Fruit fly (Drosophila melanogaster) whole organism, embryonic: Measurements from ENCODE around the gene CG14961.

ENCODE experiments used
- Adf1 ChIP-seq: fragments of 200-800 bp; sonication (Bioruptor generic); IDR thresholded peaks from 2 replicates; pipeline ENCODE4 v1.3.6; 2022; ENCODE audit warnings: missing biosample characterization, missing genetic modification characterization
- Antp ChIP-seq: fragments of 200-800 bp; sonication (Bioruptor generic); optimal IDR thresholded peaks from 3 replicates; lab custom pipeline; 2016; ENCODE audit warnings: missing biosample characterization, missing genetic modification characterization
- Atf6 ChIP-seq: fragments of 200-800 bp; sonication (Bioruptor generic); IDR thresholded peaks from 2 replicates; pipeline ENCODE4 v1.3.6; 2022; ENCODE audit warnings: missing biosample characterization, missing genetic modification characterization
- CG1024 ChIP-seq: fragments of 200-800 bp; sonication (Bioruptor generic); IDR thresholded peaks from 2 replicates; pipeline ENCODE4 v1.3.6; 2022; ENCODE audit warnings: missing biosample characterization, missing genetic modification characterization
- CG10543 ChIP-seq: fragments of 200-800 bp; sonication (Bioruptor generic); optimal IDR thresholded peaks from 3 replicates; lab custom pipeline; 2017; ENCODE audit warnings: missing biosample characterization, mild to moderate bottlenecking, missing genetic modification characterization, moderate library complexity
- CG10565 ChIP-seq: fragments of 200-800 bp; sonication (Bioruptor generic); optimal IDR thresholded peaks from 3 replicates; lab custom pipeline; 2016; ENCODE audit warnings: missing biosample characterization, mild to moderate bottlenecking, missing genetic modification characterization
- CG11247 ChIP-seq: fragments of 200-800 bp; sonication (Bioruptor generic); IDR thresholded peaks from 2 replicates; pipeline ENCODE4 v1.3.6; 2022; ENCODE audit warnings: missing biosample characterization, missing genetic modification characterization
- CG13123 ChIP-seq: fragments of 200-800 bp; sonication (Bioruptor generic); optimal IDR thresholded peaks from 2 replicates; lab custom pipeline; 2016; ENCODE audit warnings: missing biosample characterization, missing genetic modification characterization
- CG14441 ChIP-seq: fragments of 200-800 bp; sonication (Bioruptor generic); IDR thresholded peaks from 2 replicates; pipeline ENCODE4 v1.3.6; 2022; ENCODE audit warnings: missing biosample characterization, missing genetic modification characterization
- CG15269 ChIP-seq: fragments of 200-800 bp; sonication (Bioruptor generic); optimal IDR thresholded peaks from 2 replicates; lab custom pipeline; 2018; ENCODE audit warnings: missing biosample characterization, mild to moderate bottlenecking, missing genetic modification characterization, moderate library complexity
- CG17359 ChIP-seq: fragments of 200-800 bp; sonication (Bioruptor generic); optimal IDR thresholded peaks from 3 replicates; lab custom pipeline; 2018; ENCODE audit warnings: missing biosample characterization, mild to moderate bottlenecking, missing genetic modification characterization, moderate library complexity
- CG17829 ChIP-seq: fragments of 200-800 bp; optimal IDR thresholded peaks from 2 replicates; lab custom pipeline; 2019; ENCODE audit warnings: missing biosample characterization, mild to moderate bottlenecking, missing genetic modification characterization, moderate library complexity
- CG2889 ChIP-seq: fragments of 200-800 bp; sonication (Bioruptor generic); IDR thresholded peaks from 3 replicates; pipeline ENCODE4 v1.3.6; 2022; ENCODE audit warnings: missing biosample characterization, missing genetic modification characterization
- CG32532 ChIP-seq: fragments of 200-800 bp; sonication (Bioruptor generic); IDR thresholded peaks from 2 replicates; pipeline ENCODE4 v1.3.6; 2022; ENCODE audit warnings: missing biosample characterization, missing genetic modification characterization
- CG32767 ChIP-seq: fragments of 200-800 bp; sonication (Bioruptor generic); IDR thresholded peaks from 2 replicates; pipeline ENCODE4 v1.3.6; 2022; ENCODE audit warnings: missing biosample characterization, missing genetic modification characterization
- CG4282 ChIP-seq: fragments of 200-800 bp; sonication (Bioruptor generic); optimal IDR thresholded peaks from 2 replicates; lab custom pipeline; 2016; ENCODE audit warnings: missing biosample characterization, missing genetic modification characterization
- CG5245 ChIP-seq: fragments of 200-800 bp; sonication (Bioruptor generic); optimal IDR thresholded peaks from 3 replicates; lab custom pipeline; 2016; ENCODE audit warnings: missing biosample characterization, missing genetic modification characterization
- CG6854 ChIP-seq: fragments of 200-800 bp; sonication (Bioruptor generic); optimal IDR thresholded peaks from 3 replicates; lab custom pipeline; 2017; ENCODE audit warnings: missing biosample characterization, mild to moderate bottlenecking, missing genetic modification characterization
- CG7963 ChIP-seq: fragments of 200-800 bp; sonication (Bioruptor generic); IDR thresholded peaks from 3 replicates; pipeline ENCODE4 v1.3.6; 2022; ENCODE audit warnings: missing biosample characterization, missing genetic modification characterization; ENCODE audit not compliant: partially characterized antibody
- CG8388 ChIP-seq: fragments of 200-800 bp; sonication (Bioruptor generic); optimal IDR thresholded peaks from 2 replicates; lab custom pipeline; 2019; ENCODE audit warnings: missing biosample characterization, mild to moderate bottlenecking, missing genetic modification characterization, moderate library complexity
- CG9876 ChIP-seq: fragments of 200-800 bp; sonication (Bioruptor generic); optimal IDR thresholded peaks from 2 replicates; lab custom pipeline; 2016; ENCODE audit warnings: missing biosample characterization, missing genetic modification characterization
- CG9932 ChIP-seq: fragments of 200-800 bp; sonication (Bioruptor generic); IDR thresholded peaks from 2 replicates; pipeline ENCODE4 v1.3.6; 2022; ENCODE audit warnings: missing biosample characterization, missing genetic modification characterization
- CoRest ChIP-seq: fragments of 200-800 bp; sonication (Bioruptor generic); optimal IDR thresholded peaks from 3 replicates; lab custom pipeline; 2018; ENCODE audit warnings: missing biosample characterization, mild to moderate bottlenecking, missing genetic modification characterization, moderate library complexity
- E2f2 ChIP-seq: fragments of 200-800 bp; sonication (Bioruptor generic); IDR thresholded peaks from 2 replicates; pipeline ENCODE4 v1.3.6; 2022; ENCODE audit warnings: missing biosample characterization, missing genetic modification characterization
- H2.0 ChIP-seq: fragments of 200-800 bp; sonication (Bioruptor generic); IDR thresholded peaks from 2 replicates; pipeline ENCODE4 v1.3.6; 2022; ENCODE audit warnings: missing biosample characterization, missing genetic modification characterization
- HmgZ ChIP-seq: fragments of 200-800 bp; sonication (Bioruptor generic); optimal IDR thresholded peaks from 2 replicates; lab custom pipeline; 2018; ENCODE audit warnings: missing biosample characterization, mild to moderate bottlenecking, missing genetic modification characterization
- Hmr ChIP-seq: fragments of 200-800 bp; sonication (Bioruptor generic); optimal IDR thresholded peaks from 3 replicates; lab custom pipeline; 2017; ENCODE audit warnings: mild to moderate bottlenecking, missing biosample characterization, missing genetic modification reagents, missing genetic modification characterization
- Hsf ChIP-seq: fragments of 200-800 bp; sonication (Bioruptor generic); optimal IDR thresholded peaks from 3 replicates; lab custom pipeline; 2016; ENCODE audit warnings: missing biosample characterization, missing genetic modification characterization
- Pdp1 ChIP-seq, 2 experiments: fragments of 200-800 bp; sonication (Bioruptor generic); optimal IDR thresholded peaks; 3 replicates each; lab custom pipeline; 2016; ENCODE audit warnings: missing biosample characterization in 2 of 2, missing genetic modification characterization in 2 of 2, mild to moderate bottlenecking in 1 of 2, moderate library complexity in 1 of 2
- Rfx ChIP-seq: fragments of 200-800 bp; sonication (Bioruptor generic); IDR thresholded peaks from 2 replicates; pipeline ENCODE4 v1.3.6; 2022; ENCODE audit warnings: missing biosample characterization, missing genetic modification characterization
- Xbp1 ChIP-seq: fragments of 200-800 bp; sonication (Bioruptor generic); optimal IDR thresholded peaks from 3 replicates; lab custom pipeline; 2016; ENCODE audit warnings: missing biosample characterization, mild to moderate bottlenecking, missing genetic modification characterization
- az2 ChIP-seq: fragments of 200-800 bp; sonication (Bioruptor generic); optimal IDR thresholded peaks from 3 replicates; lab custom pipeline; 2016; ENCODE audit warnings: missing biosample characterization, missing genetic modification characterization
- bbx ChIP-seq: fragments of 200-800 bp; sonication (Bioruptor generic); IDR thresholded peaks from 2 replicates; pipeline ENCODE4 v1.3.6; 2022; ENCODE audit warnings: missing biosample characterization, missing genetic modification characterization; ENCODE audit not compliant: partially characterized antibody
- exex ChIP-seq: fragments of 200-800 bp; sonication (Bioruptor generic); optimal IDR thresholded peaks from 4 replicates; lab custom pipeline; 2018; ENCODE audit warnings: missing biosample characterization, mild to moderate bottlenecking, missing genetic modification characterization, moderate library complexity
- ftz-f1 ChIP-seq: fragments of 200-800 bp; sonication (Bioruptor generic); optimal IDR thresholded peaks from 2 replicates; lab custom pipeline; 2016; ENCODE audit warnings: missing biosample characterization, missing genetic modification characterization
- hkb ChIP-seq, 2 experiments: fragments of 200-800 bp in 1 of 2; fragments of >200 bp in 1 of 2; sonication (Bioruptor generic) in 1 of 2; IDR thresholded peaks in 1 of 2; optimal IDR thresholded peaks in 1 of 2; 2 replicates each; pipeline versions ENCODE4 v1.3.6 to Lab custom; 2017 to 2022; ENCODE audit warnings: missing biosample characterization in 1 of 2, missing genetic modification characterization in 1 of 2
- klu ChIP-seq: fragments of 200-800 bp; sonication (Bioruptor generic); IDR thresholded peaks from 2 replicates; pipeline ENCODE4 v1.3.6; 2022; ENCODE audit warnings: missing biosample characterization, missing genetic modification characterization
- knrl ChIP-seq: fragments of 200-800 bp; sonication (Bioruptor generic); IDR thresholded peaks from 3 replicates; pipeline ENCODE4 v1.3.6; 2022; ENCODE audit warnings: missing biosample characterization, missing genetic modification characterization; ENCODE audit not compliant: partially characterized antibody
- p53 ChIP-seq: fragments of 200-800 bp; sonication (Bioruptor generic); optimal IDR thresholded peaks from 2 replicates; lab custom pipeline; 2016; ENCODE audit warnings: missing biosample characterization, missing genetic modification characterization
- peb ChIP-seq: fragments of 200-800 bp; sonication (Bioruptor generic); IDR thresholded peaks from 2 replicates; pipeline ENCODE4 v1.3.6; 2022; ENCODE audit warnings: missing biosample characterization, missing genetic modification characterization
- pho ChIP-seq: fragments of 200-800 bp; sonication (Bioruptor generic); optimal IDR thresholded peaks from 2 replicates; lab custom pipeline; 2016; ENCODE audit warnings: missing biosample characterization, missing genetic modification characterization
- pnt ChIP-seq: fragments of 200-800 bp; sonication (Bioruptor generic); optimal IDR thresholded peaks from 3 replicates; lab custom pipeline; 2016; ENCODE audit warnings: missing biosample characterization, missing genetic modification characterization
- sd ChIP-seq: fragments of 200-800 bp; sonication (Bioruptor generic); optimal IDR thresholded peaks from 3 replicates; lab custom pipeline; 2018; ENCODE audit warnings: missing biosample characterization, mild to moderate bottlenecking, missing genetic modification characterization, moderate library complexity
- sima ChIP-seq: fragments of 200-800 bp; sonication (Bioruptor generic); optimal IDR thresholded peaks from 2 replicates; lab custom pipeline; 2016; ENCODE audit warnings: missing biosample characterization, missing genetic modification characterization
- sisA ChIP-seq: fragments of 200-800 bp; sonication (Bioruptor generic); IDR thresholded peaks from 2 replicates; pipeline ENCODE4 v1.3.6; 2022; ENCODE audit warnings: missing biosample characterization, missing genetic modification characterization
- slbo ChIP-seq: fragments of 200-800 bp; sonication (Bioruptor generic); IDR thresholded peaks from 2 replicates; pipeline ENCODE4 v1.3.6; 2022; ENCODE audit warnings: missing biosample characterization, missing genetic modification characterization
- so ChIP-seq: fragments of 200-800 bp; sonication (Bioruptor generic); IDR thresholded peaks from 3 replicates; pipeline ENCODE4 v1.3.6; 2022; ENCODE audit warnings: missing biosample characterization, missing genetic modification characterization
- tio ChIP-seq: fragments of 200-800 bp; sonication (Bioruptor generic); optimal IDR thresholded peaks from 2 replicates; lab custom pipeline; 2017; ENCODE audit warnings: missing biosample characterization, missing genetic modification characterization, inconsistent platforms
- unpg ChIP-seq: fragments of 200-800 bp; sonication (Bioruptor generic); optimal IDR thresholded peaks from 3 replicates; lab custom pipeline; 2018; ENCODE audit warnings: missing biosample characterization, mild to moderate bottlenecking, missing genetic modification characterization, moderate library complexity

CG14961 gene

dm6 chr3L:3319992-3320732, 9.7 kb upstream of the CG14961 start (continued):
- TF ChIP-seq pho = peak; percentile 2
- peak; percentile 92 for TF ChIP-seq sd (tag; lab: Kevin White, UChicago)
- no peak for TF ChIP-seq hkb (optimal IDR thresholded peaks at IDR 0.05; lab: Kevin White, UChicago)
- TF ChIP-seq hkb (GFP tag; IDR thresholded peaks at IDR 0.05; lab: Robert Waterston, UW) = 0 out of 2 replicates have a peak, but pooled peaks have one; percentile 49
- 0 out of 2 replicates have a peak, but pooled peaks have one; percentile 18 for TF ChIP-seq sisA (GFP tag; lab: Robert Waterston, UW)
- peak; percentile 69 for TF ChIP-seq CG8388 (GFP tag; lab: Kevin White, UChicago)
- TF ChIP-seq Hmr = peak; percentile 48
- TF ChIP-seq CG14441 (GFP tag; lab: Robert Waterston, UW) = peak; percentile 43; the same call in 1 of the 2 replicates
- no peak for TF ChIP-seq CG2889 (GFP tag; lab: Robert Waterston, UW)
- TF ChIP-seq CG13123 (GFP tag; lab: Kevin White, UChicago) = no peak
- TF ChIP-seq CoRest (tag; lab: Kevin White, UChicago) = peak; percentile 14
- no peak for TF ChIP-seq so (GFP tag; lab: Robert Waterston, UW)
- 0 out of 2 replicates have a peak, but pooled peaks have one; percentile 10 for TF ChIP-seq Adf1 (GFP tag; lab: Robert Waterston, UW)
- TF ChIP-seq pnt (GFP tag; lab: Kevin White, UChicago) = peak; percentile 1
- TF ChIP-seq Antp (GFP tag; lab: Kevin White, UChicago) = peak; percentile 34
- TF ChIP-seq tio = no peak
- TF ChIP-seq CG1024 = no peak
- TF ChIP-seq Rfx (GFP tag; lab: Robert Waterston, UW) = peak; percentile 77
- peak; percentile 78 for TF ChIP-seq ftz-f1 (GFP tag; lab: Kevin White, UChicago)
- no peak for TF ChIP-seq H2.0 (GFP tag; lab: Robert Waterston, UW)
- TF ChIP-seq unpg (GFP tag; lab: Kevin White, UChicago) = peak; percentile 23
- TF ChIP-seq CG32532 = peak; percentile 66
- TF ChIP-seq CG4282 (GFP tag; lab: Kevin White, UChicago) = peak; percentile 43
- TF ChIP-seq E2f2 (GFP tag; lab: Robert Waterston, UW) = peak; percentile 7; the same call in 1 of the 2 replicates
- no peak for TF ChIP-seq peb (GFP tag; lab: Robert Waterston, UW)
- no peak for TF ChIP-seq exex (tag; lab: Kevin White, UChicago)
- TF ChIP-seq knrl = no peak
- peak; percentile 35 for TF ChIP-seq CG10543 (GFP tag; lab: Kevin White, UChicago)
- no peak for TF ChIP-seq sima (GFP tag; lab: Kevin White, UChicago)
- TF ChIP-seq klu (GFP tag; lab: Robert Waterston, UW) = no peak
- TF ChIP-seq Atf6 = peak; percentile 43; the same call in 1 of the 2 replicates
- TF ChIP-seq p53 (GFP tag; lab: Kevin White, UChicago) = no peak
- TF ChIP-seq HmgZ (tag; lab: Kevin White, UChicago) = no peak
- peak; percentile 5; the same call in 1 of the 2 replicates for TF ChIP-seq CG11247
- no peak for TF ChIP-seq CG10565 (GFP tag; lab: Kevin White, UChicago)
- TF ChIP-seq az2 = peak; percentile 10
- TF ChIP-seq CG17829 (tag; lab: Kevin White, UChicago) = no peak
- peak; percentile 43 for TF ChIP-seq Xbp1 (GFP tag; lab: Kevin White, UChicago)
- TF ChIP-seq CG9932 (GFP tag; lab: Robert Waterston, UW) = 0 out of 2 replicates have a peak, but pooled peaks have one; percentile 32
- TF ChIP-seq CG32767 (GFP tag; lab: Robert Waterston, UW) = no peak
- TF ChIP-seq CG15269 (tag; lab: Kevin White, UChicago) = peak; percentile 52
- no peak for TF ChIP-seq bbx (GFP tag; lab: Robert Waterston, UW)
- peak; percentile 54 for TF ChIP-seq slbo (GFP tag; lab: Robert Waterston, UW)
- no peak for TF ChIP-seq CG6854
- TF ChIP-seq CG7963 (GFP tag; lab: Robert Waterston, UW) = no peak
- peak; percentile 33 to 59 for TF ChIP-seq Pdp1 (GFP tag; optimal IDR thresholded peaks at IDR 0.05; lab: Kevin White, UChicago)
- no peak for TF ChIP-seq CG17359 (tag; lab: Kevin White, UChicago)
- peak; percentile 14 for TF ChIP-seq Hsf (GFP tag; lab: Kevin White, UChicago)
- TF ChIP-seq CG9876 (GFP tag; lab: Kevin White, UChicago) = no peak
- TF ChIP-seq CG5245 (GFP tag; lab: Kevin White, UChicago) = no peak
